Fruit fly (Drosophila melanogaster) whole organism, embryonic: Measurements from ENCODE around the gene CG10274.

Experiments
- CG11723 ChIP-seq: fragments of 200-800 bp; sonication (Bioruptor generic); optimal IDR thresholded peaks from 2 replicates; lab custom pipeline; 2017; ENCODE audit warnings: missing biosample characterization, mild to moderate bottlenecking, missing genetic modification characterization
- CG8089 ChIP-seq: fragments of 200-800 bp; sonication (Bioruptor generic); optimal IDR thresholded peaks from 3 replicates; lab custom pipeline; 2016; ENCODE audit warnings: missing biosample characterization, missing genetic modification characterization
- CG8281 ChIP-seq: fragments of 200-800 bp; sonication (Bioruptor generic); optimal IDR thresholded peaks from 2 replicates; lab custom pipeline; 2018; ENCODE audit warnings: missing biosample characterization, mild to moderate bottlenecking, missing genetic modification characterization, moderate library complexity
- CG9215 ChIP-seq: fragments of 200-800 bp; sonication (Bioruptor generic); IDR thresholded peaks from 2 replicates; pipeline ENCODE4 v1.3.6; 2022; ENCODE audit warnings: missing biosample characterization, missing genetic modification characterization
- Doc2 ChIP-seq: fragments of 200-800 bp; sonication (Bioruptor generic); IDR thresholded peaks from 2 replicates; pipeline ENCODE4 v1.3.6; 2022; ENCODE audit warnings: missing biosample characterization, missing genetic modification characterization
- HLH3B ChIP-seq: fragments of 200-800 bp; sonication (Bioruptor generic); IDR thresholded peaks from 2 replicates; pipeline ENCODE4 v1.3.6; 2022; ENCODE audit warnings: missing biosample characterization, missing genetic modification characterization
- HmgD ChIP-seq: fragments of 200-800 bp; sonication (Bioruptor generic); optimal IDR thresholded peaks from 3 replicates; lab custom pipeline; 2016; ENCODE audit warnings: missing biosample characterization, missing genetic modification characterization
- Mad ChIP-seq: fragments of 200-800 bp; sonication (Bioruptor generic); optimal IDR thresholded peaks from 2 replicates; lab custom pipeline; 2016; ENCODE audit warnings: missing biosample characterization, missing genetic modification characterization
- YL-1 ChIP-seq: fragments of 200-800 bp; sonication (Bioruptor generic); optimal IDR thresholded peaks from 3 replicates; lab custom pipeline; 2017; ENCODE audit warnings: missing biosample characterization, mild to moderate bottlenecking, missing genetic modification characterization
- btn ChIP-seq: fragments of 200-800 bp; sonication (Bioruptor generic); optimal IDR thresholded peaks from 2 replicates; lab custom pipeline; 2016; ENCODE audit warnings: missing biosample characterization, missing genetic modification characterization
- pnt ChIP-seq: fragments of 200-800 bp; sonication (Bioruptor generic); optimal IDR thresholded peaks from 3 replicates; lab custom pipeline; 2016; ENCODE audit warnings: missing biosample characterization, missing genetic modification characterization
- pzg ChIP-seq: fragments of 200-800 bp; sonication (Bioruptor generic); optimal IDR thresholded peaks from 3 replicates; lab custom pipeline; 2018; ENCODE audit warnings: missing biosample characterization, mild to moderate bottlenecking, missing genetic modification characterization, moderate library complexity
- tio ChIP-seq: fragments of 200-800 bp; sonication (Bioruptor generic); optimal IDR thresholded peaks from 2 replicates; lab custom pipeline; 2017; ENCODE audit warnings: missing biosample characterization, missing genetic modification characterization, inconsistent platforms

dm6 chr3L:6140771-6141472, 40.7 kb downstream of the CG10274 start:
- TF ChIP-seq Mad (GFP tag; lab: Kevin White, UChicago) = no peak
- TF ChIP-seq CG8089 (GFP tag; lab: Kevin White, UChicago) = no peak
- TF ChIP-seq tio (GFP tag; lab: Kevin White, UChicago) = no peak
- no peak for TF ChIP-seq YL-1 (GFP tag; lab: Kevin White, UChicago)
- no peak for TF ChIP-seq CG8281
- no peak for TF ChIP-seq Doc2
- no peak for TF ChIP-seq HmgD (GFP tag; lab: Kevin White, UChicago)
- TF ChIP-seq pzg = no peak
- TF ChIP-seq pnt = no peak
- no peak for TF ChIP-seq CG11723 (GFP tag; lab: Kevin White, UChicago)
- TF ChIP-seq btn (GFP tag; lab: Kevin White, UChicago) = no peak
- no peak for TF ChIP-seq HLH3B (GFP tag; lab: Robert Waterston, UW)
- TF ChIP-seq CG9215 (GFP tag; lab: Robert Waterston, UW) = no peak
